Fruit fly (Drosophila melanogaster) whole organism, wandering third instar larva: Measurements from ENCODE around the gene CG15642.

ENCODE experiments used
- Abd-B ChIP-seq: fragments of >200 bp; optimal IDR thresholded peaks from 2 replicates; lab custom pipeline; 2017; ENCODE audit warnings: missing biosample characterization, missing genetic modification characterization
- CG32264 ChIP-seq: fragments of 200-800 bp; sonication (Bioruptor generic); optimal IDR thresholded peaks from 2 replicates; lab custom pipeline; 2016; ENCODE audit warnings: missing biosample characterization, missing genetic modification characterization
- CG9705 ChIP-seq: fragments of 200-800 bp; sonication (Bioruptor generic); optimal IDR thresholded peaks from 2 replicates; lab custom pipeline; 2018; ENCODE audit warnings: missing biosample characterization, mild to moderate bottlenecking, missing genetic modification characterization
- CrebA ChIP-seq: fragments of 200-800 bp; sonication (Bioruptor generic); optimal IDR thresholded peaks from 2 replicates; lab custom pipeline; 2016; ENCODE audit warnings: missing biosample characterization, mild to moderate bottlenecking, missing genetic modification characterization, borderline replicate concordance
- Dfd ChIP-seq: fragments of >200 bp; optimal IDR thresholded peaks from 2 replicates; lab custom pipeline; 2017; ENCODE audit warnings: missing biosample characterization, missing genetic modification characterization
- Dif ChIP-seq: fragments of 200-275, 200-300 bp; sonication (Bioruptor generic); optimal IDR thresholded peaks from 2 replicates; lab custom pipeline; 2018; ENCODE audit warnings: missing biosample characterization, missing genetic modification characterization; ENCODE audit not compliant: partially characterized antibody
- GATAd ChIP-seq: sonication (Bioruptor generic); optimal IDR thresholded peaks from 2 replicates; lab custom pipeline; 2016; ENCODE audit warnings: missing biosample characterization, missing genetic modification characterization
- HLH106 ChIP-seq: fragments of 200-800 bp; optimal IDR thresholded peaks from 3 replicates; lab custom pipeline; 2019; ENCODE audit warnings: missing biosample characterization, mild to moderate bottlenecking, missing genetic modification characterization, moderate library complexity
- Hnf4 ChIP-seq: fragments of 200-800 bp; sonication (Bioruptor generic); optimal IDR thresholded peaks from 2 replicates; lab custom pipeline; 2016; ENCODE audit warnings: missing biosample characterization, mild to moderate bottlenecking, missing genetic modification characterization
- Hr78 ChIP-seq: fragments of >200 bp; optimal IDR thresholded peaks from 2 replicates; lab custom pipeline; 2017; ENCODE audit warnings: missing biosample characterization, missing genetic modification characterization
- Hr83 ChIP-seq: fragments of 200-300 bp; sonication (Bioruptor generic); optimal IDR thresholded peaks from 2 replicates; lab custom pipeline; 2016; ENCODE audit warnings: missing biosample characterization, mild to moderate bottlenecking, missing genetic modification characterization, moderate library complexity; ENCODE audit not compliant: poor library complexity, severe bottlenecking
- Jra ChIP-seq: sonication (Bioruptor generic); optimal IDR thresholded peaks from 2 replicates; lab custom pipeline; 2016; ENCODE audit warnings: missing biosample characterization, missing genetic modification characterization
- Mio ChIP-seq: sonication (Bioruptor generic); optimal IDR thresholded peaks from 2 replicates; lab custom pipeline; 2016; ENCODE audit warnings: missing biosample characterization, missing genetic modification characterization
- Myc ChIP-seq: fragments of >200 bp; optimal IDR thresholded peaks from 2 replicates; lab custom pipeline; 2017
- N ChIP-seq: fragments of >200 bp; optimal IDR thresholded peaks from 2 replicates; lab custom pipeline; 2018; ENCODE audit warnings: missing biosample characterization, missing external identifiers, missing genetic modification characterization
- OdsH ChIP-seq: fragments of 200-800 bp; sonication (Bioruptor generic); optimal IDR thresholded peaks from 2 replicates; lab custom pipeline; 2016; ENCODE audit warnings: missing biosample characterization, mild to moderate bottlenecking, missing genetic modification characterization
- Rel ChIP-seq, 2 experiments: fragments of 200-800 bp; sonication (Bioruptor generic) in 1 of 2; optimal IDR thresholded peaks; 2 replicates in 1 of 2; 3 replicates in 1 of 2; lab custom pipeline; 2016 to 2019; ENCODE audit warnings: mild to moderate bottlenecking in 2 of 2, missing biosample characterization in 2 of 2, missing genetic modification characterization in 2 of 2, moderate library complexity in 1 of 2
- Sp1 ChIP-seq: fragments of 200-800 bp; sonication (Bioruptor generic); optimal IDR thresholded peaks from 3 replicates; lab custom pipeline; 2019; ENCODE audit warnings: missing biosample characterization, mild to moderate bottlenecking, missing genetic modification characterization, moderate library complexity
- Vsx2 ChIP-seq: fragments of 200-300, 225-300 bp; sonication (Bioruptor generic); optimal IDR thresholded peaks from 2 replicates; lab custom pipeline; 2018; ENCODE audit warnings: missing biosample characterization, missing genetic modification characterization; ENCODE audit not compliant: partially characterized antibody
- br ChIP-seq: fragments of 200-800 bp; sonication (Bioruptor generic); optimal IDR thresholded peaks from 2 replicates; lab custom pipeline; 2016; ENCODE audit warnings: missing biosample characterization, missing genetic modification characterization
- brk ChIP-seq: fragments of 200-800 bp; sonication (Bioruptor generic); optimal IDR thresholded peaks from 2 replicates; lab custom pipeline; 2016; ENCODE audit warnings: missing biosample characterization, mild to moderate bottlenecking, missing genetic modification characterization
- dl ChIP-seq, 2 experiments: fragments of 175-275, 200-275 bp in 1 of 2; fragments of 200-275 bp in 1 of 2; sonication (Bioruptor generic); optimal IDR thresholded peaks; lab custom pipeline; 2018; ENCODE audit warnings: mild to moderate bottlenecking in 2 of 2, missing biosample characterization in 2 of 2, missing genetic modification characterization in 2 of 2, moderate library complexity in 2 of 2; ENCODE audit not compliant: partially characterized antibody in 2 of 2, insufficient read depth in 1 of 2
- dmrt93B ChIP-seq: fragments of 200-800 bp; sonication (Bioruptor generic); optimal IDR thresholded peaks from 2 replicates; lab custom pipeline; 2018; ENCODE audit warnings: missing biosample characterization, mild to moderate bottlenecking, missing genetic modification characterization
- dsf ChIP-seq: sonication (Bioruptor generic); optimal IDR thresholded peaks from 2 replicates; lab custom pipeline; 2016; ENCODE audit warnings: missing biosample characterization, missing genetic modification characterization, borderline replicate concordance
- ey ChIP-seq: fragments of 200-800 bp; sonication (Bioruptor generic); optimal IDR thresholded peaks from 2 replicates; lab custom pipeline; 2016; ENCODE audit warnings: missing biosample characterization, missing genetic modification characterization
- foxo ChIP-seq, 2 experiments: fragments of 200-800 bp; sonication (Bioruptor generic); optimal IDR thresholded peaks; 2 replicates in 1 of 2; 3 replicates in 1 of 2; lab custom pipeline; 2016 to 2017; ENCODE audit warnings: missing biosample characterization in 2 of 2, missing genetic modification characterization in 2 of 2
- fru ChIP-seq: fragments of 200-800 bp; sonication (Bioruptor generic); optimal IDR thresholded peaks from 3 replicates; lab custom pipeline; 2016; ENCODE audit warnings: missing biosample characterization, mild to moderate bottlenecking, missing genetic modification characterization
- h ChIP-seq: fragments of 200-800 bp; sonication (Bioruptor generic); optimal IDR thresholded peaks from 3 replicates; lab custom pipeline; 2016; ENCODE audit warnings: missing biosample characterization, mild to moderate bottlenecking, missing genetic modification characterization
- jim ChIP-seq: fragments of 175-275, 200-325 bp; sonication (Bioruptor generic); optimal IDR thresholded peaks from 2 replicates; lab custom pipeline; 2016; ENCODE audit warnings: missing biosample characterization, mild to moderate bottlenecking, missing genetic modification characterization
- lola ChIP-seq: fragments of >200 bp; optimal IDR thresholded peaks from 2 replicates; lab custom pipeline; 2017; ENCODE audit warnings: missing biosample characterization, missing genetic modification characterization
- pan ChIP-seq: fragments of >200 bp; optimal IDR thresholded peaks from 2 replicates; lab custom pipeline; 2017
- psq ChIP-seq: fragments of 200-800 bp; sonication (Bioruptor generic); optimal IDR thresholded peaks from 3 replicates; lab custom pipeline; 2017; ENCODE audit warnings: missing biosample characterization, mild to moderate bottlenecking, missing genetic modification characterization, moderate library complexity
- rgr ChIP-seq: fragments of 200-800 bp; sonication (Bioruptor generic); optimal IDR thresholded peaks from 3 replicates; lab custom pipeline; 2016; ENCODE audit warnings: missing biosample characterization, mild to moderate bottlenecking, missing genetic modification characterization
- sage ChIP-seq: fragments of 200-800 bp; sonication (Bioruptor generic); optimal IDR thresholded peaks from 2 replicates; lab custom pipeline; 2016; ENCODE audit warnings: missing biosample characterization, mild to moderate bottlenecking, missing genetic modification characterization
- sv ChIP-seq: fragments of 200-800 bp; sonication (Bioruptor generic); optimal IDR thresholded peaks from 3 replicates; lab custom pipeline; 2016; ENCODE audit warnings: missing biosample characterization, missing genetic modification characterization
- tai ChIP-seq: sonication (Bioruptor generic); optimal IDR thresholded peaks from 2 replicates; lab custom pipeline; 2016; ENCODE audit warnings: missing biosample characterization, missing genetic modification characterization
- usp ChIP-seq: fragments of >200 bp; optimal IDR thresholded peaks from 2 replicates; lab custom pipeline; 2017; ENCODE audit warnings: missing biosample characterization, missing genetic modification characterization
- woc ChIP-seq: sonication (Bioruptor generic); optimal IDR thresholded peaks from 2 replicates; lab custom pipeline; 2016; ENCODE audit warnings: missing biosample characterization, mild to moderate bottlenecking, missing genetic modification characterization

CG15642 gene

dm6 chrX:15449490-15450326, 17.8 kb downstream of the CG15642 start, which contains the start of the genes Scamp and Ahcy:
Gene Scamp, minus strand, starts transcription at chrX:15449883.
Gene Ahcy, plus strand, starts transcription at chrX:15450261.
- TF ChIP-seq OdsH (GFP tag; lab: Kevin White, UChicago) (no peak), Dif (GFP tag; lab: Kevin White, UChicago) (no peak), tai (no peak), dsf (GFP tag; lab: Kevin White, UChicago) (no peak), h (GFP tag; lab: Kevin White, UChicago) (peak; percentile 23), sv (GFP tag; lab: Kevin White, UChicago) (peak; percentile 1), Hr78 (GFP tag; lab: Kevin White, UChicago) (no peak), dmrt93B (no peak), fru (GFP tag; lab: Kevin White, UChicago) (peak; percentile 29), HLH106 (tag; lab: Kevin White, UChicago) (no peak), Abd-B (GFP tag; lab: Kevin White, UChicago) (no peak), CG32264 (GFP tag; lab: Kevin White, UChicago) (no peak), Dfd (GFP tag; lab: Kevin White, UChicago) (no peak), CrebA (GFP tag; lab: Kevin White, UChicago) (no peak), GATAd (GFP tag; lab: Kevin White, UChicago) (no peak), dl (GFP tag; optimal IDR thresholded peaks at IDR 0.05; lab: Kevin White, UChicago; ENCODE audit: insufficient read depth in 1 of 2, partially characterized antibody in 2 of 2) (no peak), foxo (GFP tag; optimal IDR thresholded peaks at IDR 0.05; lab: Kevin White, UChicago) (peak in 1 of 2 experiments; percentile 35), Sp1 (GFP tag; lab: Kevin White, UChicago) (peak; percentile 8), Hr83 (GFP tag; lab: Kevin White, UChicago) (peak; percentile 19), brk (GFP tag; lab: Kevin White, UChicago) (no peak), Jra (GFP tag; lab: Kevin White, UChicago) (no peak), lola (GFP tag; lab: Kevin White, UChicago) (no peak), Rel (GFP tag; optimal IDR thresholded peaks at IDR 0.05; lab: Kevin White, UChicago) (no peak), Rel (tag; optimal IDR thresholded peaks at IDR 0.05; lab: Kevin White, UChicago) (peak; percentile 95), Vsx2 (no peak), br (peak; percentile 8), ey (GFP tag; lab: Kevin White, UChicago) (peak; percentile 29), usp (GFP tag; lab: Kevin White, UChicago) (no peak), Mio (GFP tag; lab: Kevin White, UChicago) (no peak), rgr (GFP tag; lab: Kevin White, UChicago) (peak; percentile 17), Myc (no peak), pan (no peak), CG9705 (GFP tag; lab: Kevin White, UChicago) (no peak), woc (GFP tag; lab: Kevin White, UChicago) (peak; percentile 58), Hnf4 (GFP tag; lab: Kevin White, UChicago) (no peak), sage (GFP tag; lab: Kevin White, UChicago) (no peak), psq (peak; percentile 18), N (GFP tag; lab: Kevin White, UChicago) (no peak), jim (GFP tag; lab: Kevin White, UChicago) (no peak)

- TF ChIP-seq rgr (GFP tag; lab: Kevin White, UChicago) (no peak), ey (GFP tag; lab: Kevin White, UChicago) (peak; percentile 2)
Measured at dm6 chrX:15448809-15449208, 18.7 kb downstream of the CG15642 start.
